Worm (Caenorhabditis elegans): ENCODE results near the gene set-16.

set-16 gene

ce11 chrIII:13624226-13624625, 19.5 kb upstream of the set-16 start, which contains the start of gene taf-9:
TSS of gene taf-9 (plus strand) at chrIII:13624276.
- no peak for TF ChIP-seq ces-1 (GFP tag; optimal IDR thresholded peaks at IDR 0.05)

- TF ChIP-seq zip-8 (tag; optimal IDR thresholded peaks at IDR 0.05) (no peak), drap-1 (GFP tag; optimal IDR thresholded peaks at IDR 0.05) (no peak), nhr-28 (tag; optimal IDR thresholded peaks at IDR 0.05) (no peak), sem-2 (GFP tag; optimal IDR thresholded peaks at IDR 0.05) (no peak), mls-2 (tag; optimal IDR thresholded peaks at IDR 0.05) (no peak), lin-13 (tag; optimal IDR thresholded peaks at IDR 0.05) (no peak), ceh-83 (GFP tag; optimal IDR thresholded peaks at IDR 0.05) (no peak), pha-4 (tag; optimal IDR thresholded peaks at IDR 0.05) (no peak), elt-1 (tag; optimal IDR thresholded peaks at IDR 0.05; ENCODE audit: borderline replicate concordance, insufficient read depth) (no peak), nhr-2 (tag; optimal IDR thresholded peaks at IDR 0.05) (no peak)
Measured at ce11 chrIII:13625650-13626430, 17.9 kb upstream of the set-16 start.

ce11 chrIII:13626692-13627091, 17.0 kb upstream of the set-16 start, which contains the start of gene T12D8.5:
TSS of gene T12D8.5 (minus strand) at chrIII:13626786.
- TF ChIP-seq drap-1 (GFP tag; optimal IDR thresholded peaks at IDR 0.05) (no peak), snpc-4 (tag; optimal IDR thresholded peaks at IDR 0.05) (no peak), ham-2 (GFP tag; optimal IDR thresholded peaks at IDR 0.05) (no peak), nhr-237 (tag; optimal IDR thresholded peaks at IDR 0.05) (no peak), nhr-28 (tag; optimal IDR thresholded peaks at IDR 0.05) (no peak), flh-1 (GFP tag; optimal IDR thresholded peaks at IDR 0.05) (no peak), mep-1 (tag; optimal IDR thresholded peaks at IDR 0.05) (no peak), nhr-2 (tag; optimal IDR thresholded peaks at IDR 0.05) (no peak), sptf-1 (tag; optimal IDR thresholded peaks at IDR 0.05) (no peak), unc-120 (tag; optimal IDR thresholded peaks at IDR 0.05; ENCODE audit: poor library complexity, severe bottlenecking) (no peak), pha-4 (tag; optimal IDR thresholded peaks at IDR 0.05) (no peak)

- TF ChIP-seq sptf-1 (tag; optimal IDR thresholded peaks at IDR 0.05) (no peak), sem-2 (GFP tag; optimal IDR thresholded peaks at IDR 0.05) (no peak), unc-39 (tag; optimal IDR thresholded peaks at IDR 0.05) (no peak), lsy-2 (tag; optimal IDR thresholded peaks at IDR 0.05) (no peak), nhr-237 (tag; optimal IDR thresholded peaks at IDR 0.05) (no peak), drap-1 (GFP tag; optimal IDR thresholded peaks at IDR 0.05) (no peak), nhr-12 (tag; optimal IDR thresholded peaks at IDR 0.05) (no peak), ceh-43 (GFP tag; optimal IDR thresholded peaks at IDR 0.05) (no peak), flh-1 (GFP tag; optimal IDR thresholded peaks at IDR 0.05) (no peak), ham-2 (GFP tag; optimal IDR thresholded peaks at IDR 0.05) (no peak), nhr-76 (tag; optimal IDR thresholded peaks at IDR 0.05) (no peak), cnd-1 (tag; optimal IDR thresholded peaks at IDR 0.05) (no peak), elt-3 (tag; optimal IDR thresholded peaks at IDR 0.05) (no peak), nhr-28 (tag; optimal IDR thresholded peaks at IDR 0.05) (no peak), ztf-11 (tag; optimal IDR thresholded peaks at IDR 0.05) (no peak), zip-8 (tag; optimal IDR thresholded peaks at IDR 0.05) (no peak), lin-13 (tag; optimal IDR thresholded peaks at IDR 0.05) (no peak)
Measured at ce11 chrIII:13630708-13631107, 13.0 kb upstream of the set-16 start, which contains the start of gene arrd-17. TSS of gene arrd-17 (minus strand) at chrIII:13630808.

- peak; percentile 38 for TF ChIP-seq ces-1 (GFP tag; optimal IDR thresholded peaks at IDR 0.05)
- TF ChIP-seq elt-1 (tag; optimal IDR thresholded peaks at IDR 0.05; ENCODE audit: borderline replicate concordance, insufficient read depth), result no peak
Measured at ce11 chrIII:13633826-13634225, 9.9 kb upstream of the set-16 start.

- TF ChIP-seq ceh-43 (GFP tag; optimal IDR thresholded peaks at IDR 0.05) (no peak), unc-62 (GFP tag; optimal IDR thresholded peaks at IDR 0.05) (peak; percentile 23), hlh-1 (tag; optimal IDR thresholded peaks at IDR 0.05) (peak; percentile 71)
Measured at ce11 chrIII:13635235-13635634, 8.5 kb upstream of the set-16 start.
